Worm (Caenorhabditis elegans) whole organism, early embryonic: ENCODE results near the gene eppl-1.

ENCODE experiments used
- B0310.2 ChIP-seq: sonication (generic microtip); optimal IDR thresholded peaks from 2 replicates; lab custom pipeline; 2016; ENCODE audit warnings: mild to moderate bottlenecking, missing genetic modification characterization, missing compliant biosample characterization
- F13C5.2 ChIP-seq: sonication (generic microtip); optimal IDR thresholded peaks from 2 replicates; lab custom pipeline; 2017; ENCODE audit warnings: mild to moderate bottlenecking, missing genetic modification characterization, inconsistent platforms, missing compliant biosample characterization
- aly-1 ChIP-seq: sonication (generic microtip); optimal IDR thresholded peaks from 2 replicates; lab custom pipeline; 2016; ENCODE audit warnings: missing genetic modification characterization, missing compliant biosample characterization
- ama-1 ChIP-seq: fragments of 150-350 bp; optimal IDR thresholded peaks from 2 replicates; lab custom pipeline; 2014
- ceh-13 ChIP-seq: fragments of 200-800 bp; sonication (Bioruptor generic); optimal IDR thresholded peaks from 2 replicates; lab custom pipeline; 2018; ENCODE audit warnings: mild to moderate bottlenecking, missing genetic modification characterization, missing compliant biosample characterization
- ets-7 ChIP-seq: sonication (generic microtip); optimal IDR thresholded peaks from 2 replicates; lab custom pipeline; 2016; ENCODE audit warnings: missing genotype, missing genetic modification characterization, missing compliant biosample characterization
- flt-1 ChIP-seq: fragments of 200-800 bp; sonication (Bioruptor generic); IDR thresholded peaks from 2 replicates; pipeline ENCODE4 v1.3.6; 2022; ENCODE audit warnings: missing genetic modification characterization, missing compliant biosample characterization
- hmbx-1 ChIP-seq: sonication (generic microtip); optimal IDR thresholded peaks from 2 replicates; lab custom pipeline; 2016; ENCODE audit warnings: mild to moderate bottlenecking, missing genetic modification characterization, missing compliant biosample characterization
- hmg-4 ChIP-seq: fragments of 200-800 bp; sonication (Bioruptor generic); optimal IDR thresholded peaks from 2 replicates; lab custom pipeline; 2018; ENCODE audit warnings: mild to moderate bottlenecking, missing genetic modification characterization, missing compliant biosample characterization
- hnd-1 ChIP-seq: sonication (generic microtip); optimal IDR thresholded peaks from 2 replicates; lab custom pipeline; 2016; ENCODE audit warnings: missing genetic modification characterization, missing compliant biosample characterization

- TF ChIP-seq hmbx-1 (tag; lab: Kevin White, UChicago) = no peak
- no peak for TF ChIP-seq hnd-1 (tag; lab: Kevin White, UChicago)
- TF ChIP-seq ama-1 (lab: Kevin White, UChicago) = no peak
- TF ChIP-seq F13C5.2 (tag; lab: Kevin White, UChicago) = no peak
- no peak for TF ChIP-seq ceh-13
- no peak for TF ChIP-seq B0310.2 (tag; lab: Kevin White, UChicago)
- no peak for TF ChIP-seq aly-1
- no peak for TF ChIP-seq flt-1 (GFP tag; lab: Robert Waterston, UW)
- no peak for TF ChIP-seq hmg-4
- no peak for TF ChIP-seq ets-7 (tag; lab: Kevin White, UChicago)
Observed at ce11 chrIV:8487183-8487582, 35.6 kb upstream of the eppl-1 start, which contains the start of gene srlf-3.
